Fruit fly (Drosophila melanogaster) whole organism, embryonic: ENCODE results near the gene bin.

Experiments
- B-H1 ChIP-seq: fragments of 200-800 bp; sonication (Bioruptor generic); IDR thresholded peaks from 3 replicates; pipeline ENCODE4 v1.3.6; 2022; ENCODE audit warnings: missing biosample characterization, missing genetic modification characterization
- B-H2 ChIP-seq: fragments of 200-800 bp; sonication (Bioruptor generic); optimal IDR thresholded peaks from 2 replicates; lab custom pipeline; 2018; ENCODE audit warnings: missing biosample characterization, mild to moderate bottlenecking, missing genetic modification characterization
- CG10565 ChIP-seq: fragments of 200-800 bp; sonication (Bioruptor generic); optimal IDR thresholded peaks from 3 replicates; lab custom pipeline; 2016; ENCODE audit warnings: missing biosample characterization, mild to moderate bottlenecking, missing genetic modification characterization
- CG12071 ChIP-seq: fragments of 200-800 bp; sonication (Bioruptor generic); optimal IDR thresholded peaks from 3 replicates; lab custom pipeline; 2018; ENCODE audit warnings: missing biosample characterization, mild to moderate bottlenecking, missing genetic modification characterization
- CG14965 ChIP-seq: fragments of 200-800 bp; sonication (Bioruptor generic); optimal IDR thresholded peaks from 2 replicates; lab custom pipeline; 2016; ENCODE audit warnings: missing biosample characterization, missing genetic modification characterization, borderline replicate concordance
- CG15269 ChIP-seq: fragments of 200-800 bp; sonication (Bioruptor generic); optimal IDR thresholded peaks from 2 replicates; lab custom pipeline; 2018; ENCODE audit warnings: missing biosample characterization, mild to moderate bottlenecking, missing genetic modification characterization, moderate library complexity
- CG1529 ChIP-seq: fragments of 200-800 bp; sonication (Bioruptor generic); optimal IDR thresholded peaks from 3 replicates; lab custom pipeline; 2018; ENCODE audit warnings: missing biosample characterization, missing genetic modification characterization
- CG1603 ChIP-seq: fragments of 200-800 bp; sonication (Bioruptor generic); optimal IDR thresholded peaks from 2 replicates; lab custom pipeline; 2019; ENCODE audit warnings: missing biosample characterization, mild to moderate bottlenecking, missing genetic modification characterization, moderate library complexity
- CG2116 ChIP-seq: fragments of 200-800 bp; sonication (Bioruptor generic); optimal IDR thresholded peaks from 3 replicates; lab custom pipeline; 2018; ENCODE audit warnings: missing biosample characterization, mild to moderate bottlenecking, missing genetic modification characterization
- CG2199 ChIP-seq: fragments of 200-800 bp; sonication (Bioruptor generic); IDR thresholded peaks from 3 replicates; pipeline ENCODE4 v1.3.6; 2022; ENCODE audit warnings: missing biosample characterization, missing genetic modification characterization
- CG30403 ChIP-seq: fragments of 200-800 bp; sonication (Bioruptor generic); optimal IDR thresholded peaks from 3 replicates; lab custom pipeline; 2016; ENCODE audit warnings: missing biosample characterization, missing genetic modification characterization
- CG3065 ChIP-seq: fragments of 200-800 bp; sonication (Bioruptor generic); optimal IDR thresholded peaks from 2 replicates; lab custom pipeline; 2016; ENCODE audit warnings: missing biosample characterization, missing genetic modification characterization
- CG3281 ChIP-seq: fragments of 200-800 bp; sonication (Bioruptor generic); optimal IDR thresholded peaks from 3 replicates; lab custom pipeline; 2017; ENCODE audit warnings: missing biosample characterization, mild to moderate bottlenecking, missing genetic modification characterization
- CG34422 ChIP-seq: fragments of 200-800 bp; sonication (Bioruptor generic); IDR thresholded peaks from 3 replicates; pipeline ENCODE4 v1.3.6; 2022; ENCODE audit warnings: missing biosample characterization, missing genetic modification characterization
- CG4707 ChIP-seq: fragments of 200-800 bp; sonication (Bioruptor generic); optimal IDR thresholded peaks from 2 replicates; lab custom pipeline; 2018; ENCODE audit warnings: missing biosample characterization, mild to moderate bottlenecking, missing genetic modification characterization, moderate library complexity
- CG7357 ChIP-seq: fragments of 200-800 bp; sonication (Bioruptor generic); IDR thresholded peaks from 3 replicates; pipeline ENCODE4 v1.3.6; 2022; ENCODE audit warnings: missing biosample characterization, missing genetic modification characterization
- CG7987 ChIP-seq: fragments of 200-800 bp; sonication (Bioruptor generic); optimal IDR thresholded peaks from 2 replicates; lab custom pipeline; 2018; ENCODE audit warnings: missing biosample characterization, mild to moderate bottlenecking, missing genetic modification characterization, moderate library complexity
- CG8281 ChIP-seq: fragments of 200-800 bp; sonication (Bioruptor generic); optimal IDR thresholded peaks from 2 replicates; lab custom pipeline; 2018; ENCODE audit warnings: missing biosample characterization, mild to moderate bottlenecking, missing genetic modification characterization, moderate library complexity
- CG8765 ChIP-seq: fragments of 200-800 bp; sonication (Bioruptor generic); IDR thresholded peaks from 2 replicates; pipeline ENCODE4 v1.3.6; 2022; ENCODE audit warnings: missing biosample characterization, missing genetic modification characterization
- E2f1 ChIP-seq: fragments of 200-800 bp; sonication (Bioruptor generic); IDR thresholded peaks from 2 replicates; pipeline ENCODE4 v1.3.6; 2022; ENCODE audit warnings: missing biosample characterization, missing genetic modification characterization
- E2f2 ChIP-seq: fragments of 200-800 bp; sonication (Bioruptor generic); IDR thresholded peaks from 2 replicates; pipeline ENCODE4 v1.3.6; 2022; ENCODE audit warnings: missing biosample characterization, missing genetic modification characterization
- HLHmδ ChIP-seq: fragments of 200-800 bp; sonication (Bioruptor generic); optimal IDR thresholded peaks from 2 replicates; lab custom pipeline; 2018; ENCODE audit warnings: missing biosample characterization, mild to moderate bottlenecking, missing genetic modification characterization, moderate library complexity
- Hey ChIP-seq: fragments of 200-800 bp; sonication (Bioruptor generic); optimal IDR thresholded peaks from 3 replicates; lab custom pipeline; 2018; ENCODE audit warnings: missing biosample characterization, mild to moderate bottlenecking, missing genetic modification characterization
- Hmr ChIP-seq: fragments of 200-800 bp; sonication (Bioruptor generic); optimal IDR thresholded peaks from 3 replicates; lab custom pipeline; 2017; ENCODE audit warnings: mild to moderate bottlenecking, missing biosample characterization, missing genetic modification reagents, missing genetic modification characterization
- MTF-1 ChIP-seq: fragments of 200-800 bp; sonication (Bioruptor generic); optimal IDR thresholded peaks from 2 replicates; lab custom pipeline; 2018; ENCODE audit warnings: missing biosample characterization, mild to moderate bottlenecking, missing genetic modification characterization, borderline replicate concordance
- Poxn ChIP-seq: fragments of 200-800 bp; sonication (Bioruptor generic); IDR thresholded peaks from 2 replicates; pipeline ENCODE4 v1.3.6; 2022; ENCODE audit warnings: missing biosample characterization, missing genetic modification characterization
- Ptx1 ChIP-seq: fragments of 200-800 bp; sonication (Bioruptor generic); IDR thresholded peaks from 2 replicates; pipeline ENCODE4 v1.3.6; 2022; ENCODE audit warnings: missing biosample characterization, missing genetic modification characterization
- az2 ChIP-seq: fragments of 200-800 bp; sonication (Bioruptor generic); optimal IDR thresholded peaks from 3 replicates; lab custom pipeline; 2016; ENCODE audit warnings: missing biosample characterization, missing genetic modification characterization
- btn ChIP-seq: fragments of 200-800 bp; sonication (Bioruptor generic); optimal IDR thresholded peaks from 2 replicates; lab custom pipeline; 2016; ENCODE audit warnings: missing biosample characterization, missing genetic modification characterization
- chinmo ChIP-seq: fragments of 200-800 bp; sonication (Bioruptor generic); IDR thresholded peaks from 4 replicates; pipeline ENCODE4 v1.3.6; 2022; ENCODE audit warnings: missing biosample characterization, missing genetic modification characterization; ENCODE audit not compliant: partially characterized antibody
- chm ChIP-seq: fragments of 200-800 bp; sonication (Bioruptor generic); IDR thresholded peaks from 2 replicates; pipeline ENCODE4 v1.3.6; 2022; ENCODE audit warnings: missing biosample characterization, missing genetic modification characterization
- crp ChIP-seq, 2 experiments: fragments of 200-800 bp; sonication (Bioruptor generic); optimal IDR thresholded peaks; 2 replicates in 1 of 2; 3 replicates in 1 of 2; lab custom pipeline; 2017; ENCODE audit warnings: missing biosample characterization in 2 of 2, missing genetic modification characterization in 2 of 2, mild to moderate bottlenecking in 1 of 2, moderate library complexity in 1 of 2
- dm ChIP-seq: fragments of 200-800 bp; sonication (Bioruptor generic); optimal IDR thresholded peaks from 3 replicates; lab custom pipeline; 2016; ENCODE audit warnings: missing biosample characterization, missing genetic modification characterization
- dpn ChIP-seq, 2 experiments: fragments of 200-800 bp; sonication (Bioruptor generic); optimal IDR thresholded peaks; 3 replicates each; lab custom pipeline; 2016; ENCODE audit warnings: missing biosample characterization in 2 of 2, missing genetic modification characterization in 2 of 2
- dysf ChIP-seq: fragments of 200-800 bp; sonication (Bioruptor generic); IDR thresholded peaks from 3 replicates; pipeline ENCODE4 v1.3.6; 2022; ENCODE audit warnings: missing biosample characterization, missing genetic modification characterization
- exex ChIP-seq: fragments of 200-800 bp; sonication (Bioruptor generic); optimal IDR thresholded peaks from 4 replicates; lab custom pipeline; 2018; ENCODE audit warnings: missing biosample characterization, mild to moderate bottlenecking, missing genetic modification characterization, moderate library complexity
- eyg ChIP-seq: fragments of 200-800 bp; sonication (Bioruptor generic); optimal IDR thresholded peaks from 3 replicates; lab custom pipeline; 2016; ENCODE audit warnings: missing biosample characterization, missing genetic modification characterization
- fd102C ChIP-seq: fragments of 200-800 bp; sonication (Bioruptor generic); optimal IDR thresholded peaks from 2 replicates; lab custom pipeline; 2018; ENCODE audit warnings: missing biosample characterization, mild to moderate bottlenecking, missing genetic modification characterization, moderate library complexity
- hbn ChIP-seq: fragments of 200-800 bp; sonication (Bioruptor generic); IDR thresholded peaks from 2 replicates; pipeline ENCODE4 v1.3.6; 2022; ENCODE audit warnings: missing biosample characterization, missing genetic modification characterization; ENCODE audit not compliant: partially characterized antibody
- jumu ChIP-seq: fragments of 200-800 bp; sonication (Bioruptor generic); optimal IDR thresholded peaks from 3 replicates; lab custom pipeline; 2016; ENCODE audit warnings: missing biosample characterization, missing genetic modification characterization
- ken ChIP-seq: fragments of 200-800 bp; sonication (Bioruptor generic); IDR thresholded peaks from 3 replicates; pipeline ENCODE4 v1.3.6; 2022; ENCODE audit warnings: missing biosample characterization, missing genetic modification characterization
- klu ChIP-seq: fragments of 200-800 bp; sonication (Bioruptor generic); IDR thresholded peaks from 2 replicates; pipeline ENCODE4 v1.3.6; 2022; ENCODE audit warnings: missing biosample characterization, missing genetic modification characterization
- prd ChIP-seq, 3 experiments: fragments of >200 bp in 2 of 3; fragments of 200-800 bp in 1 of 3; sonication (Bioruptor generic) in 1 of 3; optimal IDR thresholded peaks in 2 of 3; IDR thresholded peaks in 1 of 3; 2 replicates in 2 of 3; 3 replicates in 1 of 3; pipeline versions ENCODE4 v1.3.6 to Lab custom; 2017 to 2022; ENCODE audit warnings: missing biosample characterization in 1 of 3, missing genetic modification characterization in 1 of 3
- rib ChIP-seq: fragments of 200-800 bp; sonication (Bioruptor generic); IDR thresholded peaks from 2 replicates; pipeline ENCODE4 v1.3.6; 2022; ENCODE audit warnings: missing biosample characterization, missing genetic modification characterization
- sc ChIP-seq, 3 experiments: fragments of >200 bp in 2 of 3; fragments of 200-800 bp in 1 of 3; sonication (Bioruptor generic) in 1 of 3; optimal IDR thresholded peaks; 2 replicates in 2 of 3; 3 replicates in 1 of 3; lab custom pipeline; 2017; ENCODE audit warnings: mild to moderate bottlenecking in 1 of 3, missing biosample characterization in 1 of 3, missing genetic modification characterization in 1 of 3, missing genetic modification reagents in 1 of 3
- schlank ChIP-seq: fragments of 200-800 bp; sonication (Bioruptor generic); optimal IDR thresholded peaks from 2 replicates; lab custom pipeline; 2018; ENCODE audit warnings: missing biosample characterization, mild to moderate bottlenecking, missing genetic modification characterization
- sima ChIP-seq: fragments of 200-800 bp; sonication (Bioruptor generic); optimal IDR thresholded peaks from 2 replicates; lab custom pipeline; 2016; ENCODE audit warnings: missing biosample characterization, missing genetic modification characterization
- tgo ChIP-seq: fragments of 200-800 bp; sonication (Bioruptor generic); IDR thresholded peaks from 3 replicates; pipeline ENCODE4 v1.3.6; 2022; ENCODE audit warnings: missing biosample characterization, missing genetic modification characterization
- tup ChIP-seq: fragments of 200-800 bp; sonication (Bioruptor generic); optimal IDR thresholded peaks from 2 replicates; lab custom pipeline; 2016; ENCODE audit warnings: missing biosample characterization, mild to moderate bottlenecking, missing genetic modification characterization, moderate library complexity
- z ChIP-seq: fragments of 200-800 bp; sonication (Bioruptor generic); IDR thresholded peaks from 3 replicates; pipeline ENCODE4 v1.3.6; 2022; ENCODE audit warnings: missing biosample characterization, missing genetic modification characterization

bin gene

DNA sequence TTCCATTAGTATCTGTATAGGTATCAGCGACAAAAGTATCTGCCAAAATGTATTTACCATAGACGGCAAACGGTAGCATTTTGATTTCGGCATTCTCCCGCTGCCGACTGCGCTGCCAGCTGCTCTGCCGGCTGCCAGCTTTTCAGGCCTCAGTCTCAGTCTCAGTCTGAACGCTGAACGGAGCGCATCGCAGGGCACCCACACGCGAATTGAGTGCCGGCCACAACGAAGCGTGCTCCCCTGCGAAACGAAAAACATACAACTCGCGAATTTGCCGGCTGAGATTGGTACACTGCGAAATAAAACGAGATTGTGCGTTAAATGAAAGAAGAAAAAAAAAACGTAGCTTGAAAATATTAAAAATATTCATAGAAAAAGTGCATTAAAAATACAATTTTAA lies 8.3 kb downstream of the bin start, which contains the start of gene Mp (continued):
- TF ChIP-seq CG2199 (GFP tag; lab: Robert Waterston, UW) = no peak
- no peak for TF ChIP-seq schlank (tag; lab: Kevin White, UChicago)
- no peak for TF ChIP-seq Poxn (GFP tag; lab: Robert Waterston, UW)
- TF ChIP-seq CG1529 (GFP tag; lab: Kevin White, UChicago) = no peak
- TF ChIP-seq CG7987 (GFP tag; lab: Kevin White, UChicago) = peak; percentile 18
- TF ChIP-seq CG10565 = no peak
- TF ChIP-seq Hey (tag; lab: Kevin White, UChicago) = no peak
- no peak for TF ChIP-seq z (GFP tag; lab: Robert Waterston, UW)
- no peak for TF ChIP-seq E2f2
- TF ChIP-seq Hmr = no peak
- TF ChIP-seq jumu (GFP tag; lab: Kevin White, UChicago) = no peak
- TF ChIP-seq dpn (GFP tag; optimal IDR thresholded peaks at IDR 0.05; lab: Kevin White, UChicago) = no peak
- no peak for TF ChIP-seq eyg (GFP tag; lab: Kevin White, UChicago)
- TF ChIP-seq prd (optimal IDR thresholded peaks at IDR 0.05; lab: Kevin White, UChicago) = no peak
- no peak for TF ChIP-seq prd (GFP tag; IDR thresholded peaks at IDR 0.05; lab: Robert Waterston, UW)
- TF ChIP-seq CG1603 = no peak
- TF ChIP-seq exex (tag; lab: Kevin White, UChicago) = no peak
- no peak for TF ChIP-seq sima (GFP tag; lab: Kevin White, UChicago)
- peak; percentile 64; the same call in 1 of the 3 replicates for TF ChIP-seq CG34422 (GFP tag; lab: Robert Waterston, UW)
- no peak; the same call in 2 of the 3 replicates for TF ChIP-seq B-H1 (GFP tag; lab: Robert Waterston, UW)
- no peak for TF ChIP-seq sc (optimal IDR thresholded peaks at IDR 0.05; lab: Kevin White, UChicago)
- TF ChIP-seq sc (GFP tag; optimal IDR thresholded peaks at IDR 0.05; lab: Kevin White, UChicago) = no peak
- TF ChIP-seq CG14965 (GFP tag; lab: Kevin White, UChicago) = no peak
- TF ChIP-seq CG8281 (tag; lab: Kevin White, UChicago) = no peak
- no peak for TF ChIP-seq CG3065 (GFP tag; lab: Kevin White, UChicago)
- no peak for TF ChIP-seq HLHmδ
- no peak for TF ChIP-seq fd102C (GFP tag; lab: Kevin White, UChicago)
- TF ChIP-seq CG8765 (GFP tag; lab: Robert Waterston, UW) = no peak
- no peak for TF ChIP-seq klu (GFP tag; lab: Robert Waterston, UW)
- peak; percentile 41; the same call in 1 of the 2 replicates for TF ChIP-seq chm (GFP tag; lab: Robert Waterston, UW)
- no peak for TF ChIP-seq CG2116 (GFP tag; lab: Kevin White, UChicago)
- peak; percentile 28; the same call in 1 of the 2 replicates for TF ChIP-seq E2f1 (GFP tag; lab: Robert Waterston, UW)
- no peak for TF ChIP-seq az2
- no peak for TF ChIP-seq CG30403 (GFP tag; lab: Kevin White, UChicago)
- TF ChIP-seq ken (GFP tag; lab: Robert Waterston, UW) = 0 out of 3 replicates have a peak, but pooled peaks have one; percentile 10
- no peak for TF ChIP-seq MTF-1 (GFP tag; lab: Kevin White, UChicago)
- no peak for TF ChIP-seq CG4707
- no peak for TF ChIP-seq rib (GFP tag; lab: Robert Waterston, UW)
- TF ChIP-seq crp (GFP tag; optimal IDR thresholded peaks at IDR 0.05; lab: Kevin White, UChicago) = no peak
- TF ChIP-seq chinmo (GFP tag; lab: Robert Waterston, UW) = peak; percentile 65; the same call in 1 of the 4 replicates
- no peak for TF ChIP-seq btn
- TF ChIP-seq dysf (GFP tag; lab: Robert Waterston, UW) = peak; percentile 12; the same call in 1 of the 3 replicates
- TF ChIP-seq hbn (GFP tag; lab: Robert Waterston, UW) = no peak
- TF ChIP-seq tgo (GFP tag; lab: Robert Waterston, UW) = no peak; the same call in 2 of the 3 replicates
- no peak for TF ChIP-seq Ptx1
- TF ChIP-seq CG7357 (GFP tag; lab: Robert Waterston, UW) = no peak
- no peak for TF ChIP-seq B-H2
- TF ChIP-seq CG15269 = peak; percentile 16
- TF ChIP-seq CG12071 = peak; percentile 45
- TF ChIP-seq dm = no peak
- TF ChIP-seq tup (GFP tag; lab: Kevin White, UChicago) = no peak
- TF ChIP-seq CG3281 (GFP tag; lab: Kevin White, UChicago) = no peak
